Worm (Caenorhabditis elegans): ENCODE measurements around the gene K06H6.4.

The K06H6.4 gene

ce11 chrV:610217-610616 lies 31.1 kb downstream of the K06H6.4 start, which contains the start of gene nhr-90 (continued):
- TF ChIP-seq nhr-12 (tag; optimal IDR thresholded peaks at IDR 0.05) = no peak
- TF ChIP-seq mab-9 (GFP tag; IDR thresholded peaks at IDR 0.05) = no peak
- TF ChIP-seq nhr-19 (GFP tag; conservative IDR thresholded peaks at IDR 0.05) = no peak
- TF ChIP-seq lsy-2 (tag; optimal IDR thresholded peaks at IDR 0.05) = no peak
- TF ChIP-seq pag-3 (tag; optimal IDR thresholded peaks at IDR 0.05; ENCODE audit: borderline replicate concordance, insufficient read depth) = no peak
- no peak for TF ChIP-seq zip-4 (GFP tag; optimal IDR thresholded peaks at IDR 0.05)
- TF ChIP-seq pqm-1 (tag; optimal IDR thresholded peaks at IDR 0.05) = no peak
- no peak for TF ChIP-seq efl-3 (GFP tag; optimal IDR thresholded peaks at IDR 0.05)
- TF ChIP-seq mep-1 (tag; optimal IDR thresholded peaks at IDR 0.05) = no peak
- no peak for TF ChIP-seq snpc-4 (tag; optimal IDR thresholded peaks at IDR 0.05)
- TF ChIP-seq skn-1 (tag; optimal IDR thresholded peaks at IDR 0.05) = peak; percentile 18
- no peak for TF ChIP-seq lir-3 (tag; optimal IDR thresholded peaks at IDR 0.05; ENCODE audit: poor library complexity)
- TF ChIP-seq xbp-1 (tag; optimal IDR thresholded peaks at IDR 0.05) = no peak

- TF ChIP-seq ceh-82 (tag; optimal IDR thresholded peaks at IDR 0.05) = no peak
- no peak for TF ChIP-seq rnt-1 (tag; optimal IDR thresholded peaks at IDR 0.05)
- no peak for TF ChIP-seq mab-9 (GFP tag; IDR thresholded peaks at IDR 0.05)
- no peak for TF ChIP-seq nhr-71 (tag; optimal IDR thresholded peaks at IDR 0.05)
- TF ChIP-seq mef-2 (tag; optimal IDR thresholded peaks at IDR 0.05) = no peak
- no peak for TF ChIP-seq nhr-77 (tag; optimal IDR thresholded peaks at IDR 0.05)
- no peak for TF ChIP-seq nhr-12 (tag; optimal IDR thresholded peaks at IDR 0.05)
- TF ChIP-seq ztf-4 (tag; optimal IDR thresholded peaks at IDR 0.05) = no peak
- no peak for TF ChIP-seq ceh-8 (GFP tag; optimal IDR thresholded peaks at IDR 0.05)
- no peak for TF ChIP-seq lir-3 (tag; optimal IDR thresholded peaks at IDR 0.05; ENCODE audit: poor library complexity)
- TF ChIP-seq lsy-2 (tag; optimal IDR thresholded peaks at IDR 0.05) = no peak
- TF ChIP-seq nhr-19 (GFP tag; conservative IDR thresholded peaks at IDR 0.05) = no peak
- no peak for TF ChIP-seq ceh-63 (GFP tag; optimal IDR thresholded peaks at IDR 0.05)
These were observed 36.2 kb downstream of the K06H6.4 start, which contains the start of gene F48G7.13 for ce11 chrV:615275-615674. Gene F48G7.13 (plus strand): TSS chrV:615575.

ce11 chrV:617917-618316 lies 38.8 kb downstream of the K06H6.4 start:
- TF ChIP-seq grh-1 (GFP tag; IDR thresholded peaks at IDR 0.05) = no peak
- TF ChIP-seq mef-2 (tag; optimal IDR thresholded peaks at IDR 0.05) = no peak
- no peak for TF ChIP-seq snu-23 (GFP tag; optimal IDR thresholded peaks at IDR 0.05)
- no peak for TF ChIP-seq nhr-90 (tag; optimal IDR thresholded peaks at IDR 0.05; ENCODE audit: poor library complexity)
- no peak for TF ChIP-seq vab-15 (tag; optimal IDR thresholded peaks at IDR 0.05)
- no peak for TF ChIP-seq egl-13 (tag; optimal IDR thresholded peaks at IDR 0.05)
- no peak for TF ChIP-seq unc-98 (GFP tag; IDR thresholded peaks at IDR 0.05)
- TF ChIP-seq ets-5 (GFP tag; IDR thresholded peaks at IDR 0.05) = no peak
- no peak for TF ChIP-seq nhr-77 (tag; optimal IDR thresholded peaks at IDR 0.05)
- TF ChIP-seq sox-4 (tag; optimal IDR thresholded peaks at IDR 0.05) = peak; percentile 43
- no peak for TF ChIP-seq hlh-17 (GFP tag; optimal IDR thresholded peaks at IDR 0.05; ENCODE audit: borderline replicate concordance)
- TF ChIP-seq mab-9 (GFP tag; IDR thresholded peaks at IDR 0.05) = no peak
- TF ChIP-seq fkh-8 (tag; optimal IDR thresholded peaks at IDR 0.05) = peak; percentile 93
- no peak for TF ChIP-seq aha-1 (tag; optimal IDR thresholded peaks at IDR 0.05)
- TF ChIP-seq lin-15B (tag; optimal IDR thresholded peaks at IDR 0.05) = no peak
- no peak for TF ChIP-seq C04F5.9 (tag; optimal IDR thresholded peaks at IDR 0.05)
- no peak for TF ChIP-seq unc-62 (GFP tag; optimal IDR thresholded peaks at IDR 0.05)
- no peak for TF ChIP-seq nhr-28 (tag; optimal IDR thresholded peaks at IDR 0.05)
- TF ChIP-seq nhr-84 (tag; optimal IDR thresholded peaks at IDR 0.05) = no peak
- TF ChIP-seq isw-1 (GFP tag; IDR thresholded peaks at IDR 0.05) = no peak
- TF ChIP-seq lsy-2 (tag; optimal IDR thresholded peaks at IDR 0.05) = peak in 1 of 2 experiments; percentile 38
- no peak for TF ChIP-seq fkh-10 (GFP tag; optimal IDR thresholded peaks at IDR 0.05)
- TF ChIP-seq ama-1 (optimal IDR thresholded peaks at IDR 0.05) = no peak
- no peak for TF ChIP-seq ceh-63 (GFP tag; optimal IDR thresholded peaks at IDR 0.05)
- no peak for TF ChIP-seq ces-1 (GFP tag; optimal IDR thresholded peaks at IDR 0.05)
- no peak for TF ChIP-seq F16B12.6 (tag; optimal IDR thresholded peaks at IDR 0.05)
- peak; percentile 27 for TF ChIP-seq nhr-11 (tag; optimal IDR thresholded peaks at IDR 0.05)
- TF ChIP-seq blmp-1 (tag; optimal IDR thresholded peaks at IDR 0.05) = no peak
- TF ChIP-seq efl-1 (optimal IDR thresholded peaks at IDR 0.05) = no peak
- TF ChIP-seq efl-1 (GFP tag; optimal IDR thresholded peaks at IDR 0.05 in 1 of 2) = no peak
- TF ChIP-seq elt-3 (tag; optimal IDR thresholded peaks at IDR 0.05) = no peak
- TF ChIP-seq tlp-1 (tag; optimal IDR thresholded peaks at IDR 0.05) = no peak
- TF ChIP-seq nhr-71 (tag; optimal IDR thresholded peaks at IDR 0.05) = peak; percentile 82
- no peak for TF ChIP-seq pqm-1 (tag; optimal IDR thresholded peaks at IDR 0.05)
- peak; percentile 97 for TF ChIP-seq hlh-4 (tag; optimal IDR thresholded peaks at IDR 0.05)
- TF ChIP-seq nhr-19 (GFP tag; conservative IDR thresholded peaks at IDR 0.05) = no peak
- TF ChIP-seq efl-3 (GFP tag; optimal IDR thresholded peaks at IDR 0.05) = no peak
- TF ChIP-seq skn-1 (tag; optimal IDR thresholded peaks at IDR 0.05) = no peak

Measured in whole organism, L1 larva.